Worm (Caenorhabditis elegans) whole organism, mixed stage, embryonic: ENCODE measurements around the gene Y67H2A.7.

Source experiments
- bed-3 ChIP-seq: fragments of 200-800 bp; sonication (Bioruptor generic); optimal IDR thresholded peaks from 3 replicates; lab custom pipeline; 2018; ENCODE audit warnings: mild to moderate bottlenecking, missing genetic modification characterization, moderate library complexity, missing compliant biosample characterization
- blmp-1 ChIP-seq: fragments of 150-350 bp; optimal IDR thresholded peaks from 2 replicates; lab custom pipeline; 2014; ENCODE audit warnings: missing biosample characterization, missing genetic modification characterization
- lin-13 ChIP-seq: fragments of 150-350 bp; optimal IDR thresholded peaks from 2 replicates; lab custom pipeline; 2014; ENCODE audit warnings: missing biosample characterization, missing genetic modification characterization
- mab-5 ChIP-seq: fragments of 150-350 bp; optimal IDR thresholded peaks from 2 replicates; lab custom pipeline; 2014; ENCODE audit warnings: missing biosample characterization, missing genetic modification characterization
- nhr-12 ChIP-seq: fragments of 150-350 bp; optimal IDR thresholded peaks from 2 replicates; lab custom pipeline; 2014; ENCODE audit warnings: missing biosample characterization, missing genetic modification characterization
- nhr-237 ChIP-seq: fragments of 150-350 bp; optimal IDR thresholded peaks from 2 replicates; lab custom pipeline; 2014; ENCODE audit warnings: missing biosample characterization, missing genetic modification characterization
- nhr-76 ChIP-seq: sonication (generic microtip); optimal IDR thresholded peaks from 2 replicates; lab custom pipeline; 2017; ENCODE audit warnings: missing biosample characterization, missing genetic modification characterization
- unc-62 ChIP-seq: fragments of 150-350 bp; optimal IDR thresholded peaks from 2 replicates; lab custom pipeline; 2014; ENCODE audit warnings: missing biosample characterization, missing genetic modification reagents, missing genetic modification characterization
- ztf-11 ChIP-seq: fragments of 150-350 bp; optimal IDR thresholded peaks from 2 replicates; lab custom pipeline; 2014; ENCODE audit warnings: missing biosample characterization, missing genetic modification characterization

DNA sequence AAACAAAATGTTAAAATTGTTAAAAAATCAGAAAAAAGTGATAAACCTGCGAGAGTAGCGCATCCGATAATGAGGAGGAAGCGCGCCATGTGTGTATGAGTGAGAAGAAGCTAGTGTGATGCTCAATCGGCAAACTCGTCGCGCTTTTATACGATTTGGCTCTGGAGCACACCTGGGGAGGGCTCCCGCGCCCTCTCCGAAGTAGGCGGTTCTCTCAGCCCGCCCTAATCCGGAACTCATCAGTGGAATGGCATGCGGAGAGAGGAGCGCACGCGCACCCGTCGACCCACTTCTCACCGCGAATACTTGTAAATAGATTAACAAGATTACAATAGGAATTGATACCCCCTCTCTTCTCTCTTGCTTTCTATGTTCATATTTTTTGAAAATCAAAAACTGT lies 27.7 kb downstream of the Y67H2A.7 start, which contains the start of gene pqn-74:
- TF ChIP-seq nhr-237 (tag; lab: Kevin White, UChicago) (no peak), lin-13 (no peak), blmp-1 (tag; lab: Kevin White, UChicago) (no peak), nhr-76 (tag; lab: Kevin White, UChicago) (no peak), nhr-12 (tag; lab: Kevin White, UChicago) (no peak), mab-5 (tag; lab: Kevin White, UChicago) (no peak), ztf-11 (tag; lab: Kevin White, UChicago) (no peak), bed-3 (GFP tag; lab: Kevin White, UChicago) (no peak), unc-62 (GFP tag; lab: Kevin White, UChicago) (no peak)
